Worm (Caenorhabditis elegans): ENCODE data around the gene ZK899.3.

- TF ChIP-seq nhr-84 (tag; optimal IDR thresholded peaks at IDR 0.05): no peak
- no peak for TF ChIP-seq fos-1 (tag; optimal IDR thresholded peaks at IDR 0.05)
- TF ChIP-seq nhr-12 (tag; optimal IDR thresholded peaks at IDR 0.05): no peak
- no peak for TF ChIP-seq snpc-4 (tag; optimal IDR thresholded peaks at IDR 0.05)
- TF ChIP-seq nhr-77 (tag; optimal IDR thresholded peaks at IDR 0.05): no peak
- TF ChIP-seq aha-1 (tag; optimal IDR thresholded peaks at IDR 0.05): no peak
- no peak for TF ChIP-seq unc-86 (tag; optimal IDR thresholded peaks at IDR 0.05)
- TF ChIP-seq efl-1 (optimal IDR thresholded peaks at IDR 0.05): no peak
- peak in 1 of 2 experiments; percentile 55 for TF ChIP-seq efl-1 (GFP tag; optimal IDR thresholded peaks at IDR 0.05 in 1 of 2)
- no peak for TF ChIP-seq pax-3 (tag; optimal IDR thresholded peaks at IDR 0.05)
- TF ChIP-seq ceh-8 (GFP tag; optimal IDR thresholded peaks at IDR 0.05): no peak
- no peak for TF ChIP-seq hlh-17 (GFP tag; optimal IDR thresholded peaks at IDR 0.05; ENCODE audit: borderline replicate concordance)
These were observed 33.2 kb downstream of the ZK899.3 start for ce11 chrX:9486160-9486559.

Measured in whole organism, L1 larva.